Fruit fly (Drosophila melanogaster) whole organism, embryonic: ENCODE results near the gene Cdk5alpha.

Source experiments
- Aef1 ChIP-seq: fragments of 200-800 bp; sonication (Bioruptor generic); IDR thresholded peaks from 3 replicates; pipeline ENCODE4 v1.3.6; 2022; ENCODE audit warnings: missing biosample characterization, missing genetic modification characterization
- BtbVII ChIP-seq: fragments of 200-800 bp; sonication (Bioruptor generic); optimal IDR thresholded peaks from 3 replicates; lab custom pipeline; 2017; ENCODE audit warnings: missing biosample characterization, mild to moderate bottlenecking, missing genetic modification characterization
- CG10267 ChIP-seq: fragments of 200-800 bp; sonication (Bioruptor generic); optimal IDR thresholded peaks from 2 replicates; lab custom pipeline; 2018; ENCODE audit warnings: missing biosample characterization, mild to moderate bottlenecking, missing genetic modification characterization, moderate library complexity
- CG11085 ChIP-seq: fragments of 200-800 bp; sonication (Bioruptor generic); IDR thresholded peaks from 2 replicates; pipeline ENCODE4 v1.3.6; 2022; ENCODE audit warnings: missing biosample characterization, missing genetic modification characterization
- CG11247 ChIP-seq: fragments of 200-800 bp; sonication (Bioruptor generic); IDR thresholded peaks from 2 replicates; pipeline ENCODE4 v1.3.6; 2022; ENCODE audit warnings: missing biosample characterization, missing genetic modification characterization
- CG12744 ChIP-seq: fragments of 200-800 bp; sonication (Bioruptor generic); optimal IDR thresholded peaks from 2 replicates; lab custom pipeline; 2016; ENCODE audit warnings: missing biosample characterization, missing genetic modification characterization
- CG12769 ChIP-seq: fragments of 200-800 bp; sonication (Bioruptor generic); optimal IDR thresholded peaks from 2 replicates; lab custom pipeline; 2019; ENCODE audit warnings: missing biosample characterization, mild to moderate bottlenecking, missing genetic modification characterization, moderate library complexity
- CG17385 ChIP-seq: fragments of 200-800 bp; sonication (Bioruptor generic); optimal IDR thresholded peaks from 3 replicates; lab custom pipeline; 2018; ENCODE audit warnings: missing biosample characterization, mild to moderate bottlenecking, missing genetic modification characterization
- CG1832 ChIP-seq: fragments of 200-800 bp; sonication (Bioruptor generic); optimal IDR thresholded peaks from 2 replicates; lab custom pipeline; 2017; ENCODE audit warnings: missing biosample characterization, mild to moderate bottlenecking, missing genetic modification characterization, inconsistent platforms
- CG2199 ChIP-seq: fragments of 200-800 bp; sonication (Bioruptor generic); IDR thresholded peaks from 3 replicates; pipeline ENCODE4 v1.3.6; 2022; ENCODE audit warnings: missing biosample characterization, missing genetic modification characterization
- CG2712 ChIP-seq: fragments of 200-800 bp; optimal IDR thresholded peaks from 3 replicates; lab custom pipeline; 2019; ENCODE audit warnings: missing biosample characterization, mild to moderate bottlenecking, missing genetic modification characterization, moderate library complexity
- CG30020 ChIP-seq: fragments of 200-800 bp; optimal IDR thresholded peaks from 2 replicates; lab custom pipeline; 2019; ENCODE audit warnings: missing biosample characterization, mild to moderate bottlenecking, missing genetic modification characterization, moderate library complexity
- CG4404 ChIP-seq: fragments of 200-800 bp; sonication (Bioruptor generic); IDR thresholded peaks from 2 replicates; pipeline ENCODE4 v1.3.6; 2022; ENCODE audit warnings: missing biosample characterization, missing genetic modification characterization
- CG4424 ChIP-seq: fragments of 200-800 bp; sonication (Bioruptor generic); optimal IDR thresholded peaks from 3 replicates; lab custom pipeline; 2016; ENCODE audit warnings: missing biosample characterization, missing genetic modification characterization
- CG6813 ChIP-seq: fragments of 200-800 bp; sonication (Bioruptor generic); optimal IDR thresholded peaks from 2 replicates; lab custom pipeline; 2017; ENCODE audit warnings: missing biosample characterization, missing genetic modification characterization, mild to moderate bottlenecking, moderate library complexity, missing genetic modification reagents
- CG9727 ChIP-seq: fragments of 200-800 bp; sonication (Bioruptor generic); optimal IDR thresholded peaks from 3 replicates; lab custom pipeline; 2017; ENCODE audit warnings: missing biosample characterization, mild to moderate bottlenecking, missing genetic modification characterization
- D ChIP-seq, 2 experiments: fragments of 200-800 bp in 1 of 2; fragments of >200 bp in 1 of 2; sonication (Bioruptor generic) in 1 of 2; optimal IDR thresholded peaks; 2 replicates in 1 of 2; 3 replicates in 1 of 2; lab custom pipeline; 2017; ENCODE audit warnings: mild to moderate bottlenecking in 1 of 2, missing biosample characterization in 1 of 2, missing genetic modification characterization in 1 of 2, missing genetic modification reagents in 1 of 2
- D19B ChIP-seq: fragments of 200-800 bp; sonication (Bioruptor generic); optimal IDR thresholded peaks from 2 replicates; lab custom pipeline; 2017; ENCODE audit warnings: missing biosample characterization, mild to moderate bottlenecking, missing genetic modification characterization
- Dref ChIP-seq: fragments of 200-800 bp; sonication (Bioruptor generic); IDR thresholded peaks from 2 replicates; pipeline ENCODE4 v1.3.6; 2022; ENCODE audit warnings: missing biosample characterization, missing genetic modification characterization
- Elba2 ChIP-seq: fragments of 200-800 bp; sonication (Bioruptor generic); optimal IDR thresholded peaks from 3 replicates; lab custom pipeline; 2016; ENCODE audit warnings: missing biosample characterization, missing genetic modification characterization
- Hmx ChIP-seq: fragments of 200-800 bp; sonication (Bioruptor generic); optimal IDR thresholded peaks from 2 replicates; lab custom pipeline; 2016; ENCODE audit warnings: missing biosample characterization, missing genetic modification characterization
- Mes4 ChIP-seq: fragments of 200-800 bp; sonication (Bioruptor generic); optimal IDR thresholded peaks from 2 replicates; lab custom pipeline; 2016; ENCODE audit warnings: missing biosample characterization, missing genetic modification characterization
- Myb ChIP-seq: fragments of 200-800 bp; sonication (Bioruptor generic); optimal IDR thresholded peaks from 2 replicates; lab custom pipeline; 2016; ENCODE audit warnings: missing biosample characterization, missing genetic modification characterization
- NK7.1 ChIP-seq: fragments of 200-800 bp; sonication (Bioruptor generic); optimal IDR thresholded peaks from 3 replicates; lab custom pipeline; 2016; ENCODE audit warnings: missing biosample characterization, missing genetic modification characterization
- Nf-YB ChIP-seq: fragments of 200-800 bp; sonication (Bioruptor generic); optimal IDR thresholded peaks from 3 replicates; lab custom pipeline; 2019; ENCODE audit warnings: missing biosample characterization, mild to moderate bottlenecking, missing genetic modification characterization, moderate library complexity
- PHDP ChIP-seq: fragments of 200-800 bp; sonication (Bioruptor generic); optimal IDR thresholded peaks from 3 replicates; lab custom pipeline; 2018; ENCODE audit warnings: missing biosample characterization, mild to moderate bottlenecking, missing genetic modification characterization, moderate library complexity
- Rx ChIP-seq: fragments of 200-800 bp; sonication (Bioruptor generic); IDR thresholded peaks from 2 replicates; pipeline ENCODE4 v1.3.6; 2022; ENCODE audit warnings: missing biosample characterization, missing genetic modification characterization
- Sin3A ChIP-seq: fragments of >200 bp; optimal IDR thresholded peaks from 2 replicates; lab custom pipeline; 2018
- Stat92E ChIP-seq, 3 experiments: fragments of >200 bp in 2 of 3; fragments of 200-800 bp in 1 of 3; sonication (Bioruptor generic) in 1 of 3; optimal IDR thresholded peaks; 2 replicates each; lab custom pipeline; 2017 to 2019; ENCODE audit warnings: missing biosample characterization in 3 of 3, missing genetic modification characterization in 3 of 3, mild to moderate bottlenecking in 1 of 3, moderate library complexity in 1 of 3
- TFAM ChIP-seq: fragments of 200-800 bp; sonication (Bioruptor generic); optimal IDR thresholded peaks from 2 replicates; lab custom pipeline; 2017; ENCODE audit warnings: missing biosample characterization, missing genetic modification characterization, inconsistent platforms
- Taf1 ChIP-seq: fragments of 200-800 bp; sonication (Bioruptor generic); IDR thresholded peaks from 2 replicates; pipeline ENCODE4 v1.3.6; 2022; ENCODE audit warnings: missing biosample characterization, missing genetic modification characterization
- al ChIP-seq: fragments of 200-800 bp; sonication (Bioruptor generic); IDR thresholded peaks from 2 replicates; pipeline ENCODE4 v1.3.6; 2022; ENCODE audit warnings: missing biosample characterization, missing genetic modification characterization
- amos ChIP-seq: fragments of 200-800 bp; sonication (Bioruptor generic); IDR thresholded peaks from 2 replicates; pipeline ENCODE4 v1.3.6; 2022; ENCODE audit warnings: missing biosample characterization, missing genetic modification characterization; ENCODE audit not compliant: partially characterized antibody
- ara ChIP-seq: fragments of 200-800 bp; sonication (Bioruptor generic); IDR thresholded peaks from 2 replicates; pipeline ENCODE4 v1.3.6; 2022; ENCODE audit warnings: missing biosample characterization, missing genetic modification characterization
- ato ChIP-seq: fragments of 200-800 bp; sonication (Bioruptor generic); IDR thresholded peaks from 2 replicates; pipeline ENCODE4 v1.3.6; 2022; ENCODE audit warnings: missing biosample characterization, missing genetic modification characterization; ENCODE audit not compliant: partially characterized antibody
- bsh ChIP-seq, 2 experiments: fragments of 200-800 bp; sonication (Bioruptor generic); optimal IDR thresholded peaks; 2 replicates each; lab custom pipeline; 2017 to 2018; ENCODE audit warnings: mild to moderate bottlenecking in 2 of 2, missing biosample characterization in 2 of 2, missing genetic modification characterization in 2 of 2, moderate library complexity in 1 of 2
- dmrt99B ChIP-seq: fragments of 200-800 bp; sonication (Bioruptor generic); optimal IDR thresholded peaks from 2 replicates; lab custom pipeline; 2018; ENCODE audit warnings: missing biosample characterization, mild to moderate bottlenecking, missing genetic modification characterization, moderate library complexity
- emc ChIP-seq: fragments of 200-800 bp; sonication (Bioruptor generic); optimal IDR thresholded peaks from 2 replicates; lab custom pipeline; 2016; ENCODE audit warnings: missing biosample characterization, missing genetic modification characterization
- fd64A ChIP-seq: fragments of 200-800 bp; sonication (Bioruptor generic); optimal IDR thresholded peaks from 3 replicates; lab custom pipeline; 2018; ENCODE audit warnings: missing biosample characterization, mild to moderate bottlenecking, missing genetic modification characterization
- fu2 ChIP-seq: fragments of 200-800 bp; sonication (Bioruptor generic); optimal IDR thresholded peaks from 2 replicates; lab custom pipeline; 2016; ENCODE audit warnings: missing biosample characterization, missing genetic modification characterization
- grau ChIP-seq: fragments of 200-800 bp; optimal IDR thresholded peaks from 3 replicates; lab custom pipeline; 2019; ENCODE audit warnings: missing biosample characterization, mild to moderate bottlenecking, missing genetic modification characterization, moderate library complexity
- grn ChIP-seq: fragments of 200-800 bp; sonication (Bioruptor generic); optimal IDR thresholded peaks from 3 replicates; lab custom pipeline; 2017; ENCODE audit warnings: missing biosample characterization, missing genetic modification characterization
- kni ChIP-seq: fragments of 200-800 bp; sonication (Bioruptor generic); optimal IDR thresholded peaks from 3 replicates; lab custom pipeline; 2017; ENCODE audit warnings: mild to moderate bottlenecking, missing biosample characterization, missing genetic modification reagents, missing genetic modification characterization
- lbe ChIP-seq: fragments of 200-800 bp; sonication (Bioruptor generic); optimal IDR thresholded peaks from 2 replicates; lab custom pipeline; 2016; ENCODE audit warnings: missing biosample characterization, mild to moderate bottlenecking, missing genetic modification characterization
- pum ChIP-seq: fragments of 200-800 bp; sonication (Bioruptor generic); optimal IDR thresholded peaks from 2 replicates; lab custom pipeline; 2016; ENCODE audit warnings: missing biosample characterization, missing genetic modification characterization
- repo ChIP-seq: fragments of 200-800 bp; sonication (Bioruptor generic); optimal IDR thresholded peaks from 2 replicates; lab custom pipeline; 2016; ENCODE audit warnings: missing biosample characterization, missing genetic modification characterization
- sima ChIP-seq: fragments of 200-800 bp; sonication (Bioruptor generic); optimal IDR thresholded peaks from 2 replicates; lab custom pipeline; 2016; ENCODE audit warnings: missing biosample characterization, missing genetic modification characterization
- slbo ChIP-seq: fragments of 200-800 bp; sonication (Bioruptor generic); IDR thresholded peaks from 2 replicates; pipeline ENCODE4 v1.3.6; 2022; ENCODE audit warnings: missing biosample characterization, missing genetic modification characterization
- sob ChIP-seq: fragments of 200-800 bp; sonication (Bioruptor generic); IDR thresholded peaks from 2 replicates; pipeline ENCODE4 v1.3.6; 2022; ENCODE audit warnings: missing biosample characterization, missing genetic modification characterization
- tup ChIP-seq: fragments of 200-800 bp; sonication (Bioruptor generic); optimal IDR thresholded peaks from 2 replicates; lab custom pipeline; 2016; ENCODE audit warnings: missing biosample characterization, mild to moderate bottlenecking, missing genetic modification characterization, moderate library complexity
- zf30C ChIP-seq: fragments of 200-800 bp; sonication (Bioruptor generic); optimal IDR thresholded peaks from 3 replicates; lab custom pipeline; 2018; ENCODE audit warnings: missing biosample characterization, mild to moderate bottlenecking, missing genetic modification characterization

Gene Cdk5alpha

DNA sequence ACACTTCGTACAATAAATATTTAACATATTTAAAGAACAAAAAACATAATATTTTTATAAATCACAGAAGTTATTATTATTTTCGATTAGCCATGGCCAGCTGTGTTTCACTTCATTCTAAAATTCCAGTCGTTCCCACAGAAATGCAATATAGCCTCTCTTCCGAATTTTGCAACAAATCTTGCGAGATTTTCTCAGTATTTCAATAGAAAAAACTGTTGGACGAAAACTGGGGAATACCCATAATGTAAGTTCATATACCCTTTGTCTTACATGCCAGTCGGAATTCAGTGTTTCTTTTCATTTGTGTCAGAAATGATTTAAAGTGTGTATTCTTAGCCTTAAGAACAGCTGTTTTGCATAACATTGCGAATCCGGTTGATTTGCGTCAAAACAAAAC lies 45.8 kb upstream of the Cdk5alpha start, which contains the start of the genes CtsL4 and ClpP (continued):
- TF ChIP-seq tup (GFP tag; lab: Kevin White, UChicago) (no peak), kni (GFP tag; lab: Kevin White, UChicago) (no peak), fd64A (GFP tag; lab: Kevin White, UChicago) (no peak), Hmx (GFP tag; lab: Kevin White, UChicago) (no peak), zf30C (GFP tag; lab: Kevin White, UChicago) (no peak), sob (GFP tag; lab: Robert Waterston, UW) (no peak), Sin3A (lab: Kevin White, UChicago) (no peak), Myb (GFP tag; lab: Kevin White, UChicago) (peak; percentile 15), Mes4 (GFP tag; lab: Kevin White, UChicago) (no peak), repo (no peak), sima (GFP tag; lab: Kevin White, UChicago) (no peak), bsh (GFP tag; optimal IDR thresholded peaks at IDR 0.05; lab: Kevin White, UChicago) (peak in 1 of 2 experiments; percentile 33), Elba2 (peak; percentile 59), CG17385 (GFP tag; lab: Kevin White, UChicago) (peak; percentile 39), fu2 (peak; percentile 8), ara (GFP tag; lab: Robert Waterston, UW) (no peak), Nf-YB (GFP tag; lab: Kevin White, UChicago) (peak; percentile 51), BtbVII (no peak), grn (no peak), slbo (GFP tag; lab: Robert Waterston, UW) (peak; percentile 76), CG4404 (GFP tag; lab: Robert Waterston, UW) (0 out of 2 replicates have a peak, but pooled peaks have one; percentile 17), CG12744 (GFP tag; lab: Kevin White, UChicago) (no peak), CG4424 (GFP tag; lab: Kevin White, UChicago) (peak; percentile 35), Stat92E (GFP tag; optimal IDR thresholded peaks at IDR 0.05; lab: Kevin White, UChicago) (no peak), dmrt99B (tag; lab: Kevin White, UChicago) (no peak), CG12769 (no peak), lbe (GFP tag; lab: Kevin White, UChicago) (no peak), NK7.1 (GFP tag; lab: Kevin White, UChicago) (no peak), D19B (peak; percentile 81), CG9727 (GFP tag; lab: Kevin White, UChicago) (no peak), PHDP (tag; lab: Kevin White, UChicago) (no peak), grau (tag; lab: Kevin White, UChicago) (peak; percentile 60), CG6813 (GFP tag; lab: Kevin White, UChicago) (no peak), CG11085 (GFP tag; lab: Robert Waterston, UW) (no peak), CG10267 (peak; percentile 32), Rx (GFP tag; lab: Robert Waterston, UW) (no peak), CG2712 (tag; lab: Kevin White, UChicago) (peak; percentile 55), al (no peak), Taf1 (GFP tag; lab: Robert Waterston, UW) (no peak), Aef1 (GFP tag; lab: Robert Waterston, UW) (peak; percentile 40; the same call in 1 of the 3 replicates), TFAM (GFP tag; lab: Kevin White, UChicago) (no peak), D (optimal IDR thresholded peaks at IDR 0.05; lab: Kevin White, UChicago) (no peak), D (GFP tag; optimal IDR thresholded peaks at IDR 0.05; lab: Kevin White, UChicago) (peak; percentile 35), pum (peak; percentile 35), ato (GFP tag; lab: Robert Waterston, UW) (no peak), CG30020 (tag; lab: Kevin White, UChicago) (peak; percentile 100), Dref (GFP tag; lab: Robert Waterston, UW) (no peak), CG11247 (GFP tag; lab: Robert Waterston, UW) (no peak), amos (no peak), CG2199 (GFP tag; lab: Robert Waterston, UW) (peak; percentile 55; the same call in 1 of the 3 replicates), CG1832 (GFP tag; lab: Kevin White, UChicago) (no peak), emc (no peak)
